Fruit fly (Drosophila melanogaster): ENCODE data around the gene Xrcc2.

The Xrcc2 gene

DNA sequence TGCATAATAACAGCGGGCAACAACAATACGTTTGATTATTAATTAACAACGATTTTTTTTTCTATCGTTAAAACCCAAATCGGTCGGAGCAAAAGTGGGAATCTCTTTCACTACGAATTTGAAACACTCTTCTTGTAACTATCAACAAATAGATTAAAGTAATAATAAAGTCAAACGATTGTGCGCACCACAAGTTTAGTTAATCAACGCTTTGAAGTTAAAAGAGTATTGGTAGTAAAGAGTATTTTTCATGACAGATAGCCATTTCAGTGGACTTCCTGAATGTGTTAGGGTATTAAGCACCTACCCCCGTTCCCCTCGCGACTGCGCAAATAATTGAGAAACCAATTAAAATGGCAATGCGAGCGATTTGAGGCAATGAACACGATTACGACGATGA is 46.9 kb downstream of the Xrcc2 start (continued):
- peak; percentile 52 for TF ChIP-seq D19B (GFP tag; optimal IDR thresholded peaks at IDR 0.05)
- TF ChIP-seq CG6683 (GFP tag; optimal IDR thresholded peaks at IDR 0.05), result no peak
- no peak for TF ChIP-seq ato (GFP tag; IDR thresholded peaks at IDR 0.05; ENCODE audit: partially characterized antibody)
- peak; percentile 39 for TF ChIP-seq ab (GFP tag; optimal IDR thresholded peaks at IDR 0.05)
- peak; percentile 53 for TF ChIP-seq CG8944 (GFP tag; optimal IDR thresholded peaks at IDR 0.05)
- peak; percentile 77 for TF ChIP-seq CG3281 (GFP tag; optimal IDR thresholded peaks at IDR 0.05)
- peak; percentile 61 for TF ChIP-seq CG17385 (GFP tag; optimal IDR thresholded peaks at IDR 0.05)
- peak; percentile 31 for TF ChIP-seq shn (GFP tag; optimal IDR thresholded peaks at IDR 0.05)
- TF ChIP-seq tup (GFP tag; optimal IDR thresholded peaks at IDR 0.05), result peak; percentile 42
- TF ChIP-seq CG7271 (tag; optimal IDR thresholded peaks at IDR 0.05), result no peak
- 0 out of 2 replicates have a peak, but pooled peaks have one; percentile 18 for TF ChIP-seq Lim3 (GFP tag; IDR thresholded peaks at IDR 0.05)
- peak; percentile 88 for TF ChIP-seq CG11504 (tag; optimal IDR thresholded peaks at IDR 0.05)
- no peak for TF ChIP-seq HmgD (GFP tag; optimal IDR thresholded peaks at IDR 0.05)
- peak; percentile 68 for TF ChIP-seq sqz (GFP tag; optimal IDR thresholded peaks at IDR 0.05)
- TF ChIP-seq pita (GFP tag; optimal IDR thresholded peaks at IDR 0.05), result no peak
- peak; percentile 83 to 84 for TF ChIP-seq dpn (GFP tag; optimal IDR thresholded peaks at IDR 0.05)
- peak; percentile 3 for TF ChIP-seq CG13123 (GFP tag; optimal IDR thresholded peaks at IDR 0.05)
- no peak for TF ChIP-seq Tbp (GFP tag; optimal IDR thresholded peaks at IDR 0.05)
- peak; percentile 62 for TF ChIP-seq CG33213 (GFP tag; optimal IDR thresholded peaks at IDR 0.05)
- TF ChIP-seq Atf-2 (GFP tag; optimal IDR thresholded peaks at IDR 0.05), result peak; percentile 68
- TF ChIP-seq Spps (tag; optimal IDR thresholded peaks at IDR 0.05), result no peak
- peak; percentile 83 for TF ChIP-seq ara (GFP tag; IDR thresholded peaks at IDR 0.05)
- TF ChIP-seq CG6254 (GFP tag; optimal IDR thresholded peaks at IDR 0.05), result no peak
- TF ChIP-seq Hand (GFP tag; optimal IDR thresholded peaks at IDR 0.05), result peak; percentile 41
- TF ChIP-seq hbn (GFP tag; IDR thresholded peaks at IDR 0.05; ENCODE audit: partially characterized antibody), result no peak
- TF ChIP-seq Dip2 (GFP tag; IDR thresholded peaks at IDR 0.05), result peak; percentile 46; the same call in 1 of the 2 replicates
- peak; percentile 66 for TF ChIP-seq tin (GFP tag; optimal IDR thresholded peaks at IDR 0.05)
- peak; percentile 37 for TF ChIP-seq CG12236 (GFP tag; optimal IDR thresholded peaks at IDR 0.05)
- peak; percentile 15 for TF ChIP-seq CG4282 (GFP tag; optimal IDR thresholded peaks at IDR 0.05)
- TF ChIP-seq CG10274 (GFP tag; optimal IDR thresholded peaks at IDR 0.05), result peak; percentile 55
- peak; percentile 77 to 78 for TF ChIP-seq Pdp1 (GFP tag; optimal IDR thresholded peaks at IDR 0.05)
- peak; percentile 45; the same call in 1 of the 2 replicates for TF ChIP-seq GATAe (GFP tag; conservative IDR thresholded peaks at IDR 0.05)
- TF ChIP-seq prd (optimal IDR thresholded peaks at IDR 0.05), result no peak
- peak; percentile 86 for TF ChIP-seq prd (GFP tag; IDR thresholded peaks at IDR 0.05)
- no peak for TF ChIP-seq fd102C (GFP tag; optimal IDR thresholded peaks at IDR 0.05)
- peak; percentile 54 for TF ChIP-seq repo (GFP tag; optimal IDR thresholded peaks at IDR 0.05)
- no peak for TF ChIP-seq dan (GFP tag; IDR thresholded peaks at IDR 0.05)
- TF ChIP-seq MTF-1 (GFP tag; optimal IDR thresholded peaks at IDR 0.05; ENCODE audit: borderline replicate concordance), result peak; percentile 29
- TF ChIP-seq CG12219 (GFP tag; optimal IDR thresholded peaks at IDR 0.05), result peak; percentile 81
- TF ChIP-seq cas (GFP tag; IDR thresholded peaks at IDR 0.05), result peak; percentile 57; the same call in 1 of the 2 replicates
- no peak for TF ChIP-seq Hey (tag; optimal IDR thresholded peaks at IDR 0.05)
- TF ChIP-seq Meics (GFP tag; optimal IDR thresholded peaks at IDR 0.05), result peak; percentile 78
- TF ChIP-seq CG4328 (GFP tag; optimal IDR thresholded peaks at IDR 0.05), result peak; percentile 12
- TF ChIP-seq fd96Cb (tag; optimal IDR thresholded peaks at IDR 0.05), result peak; percentile 68
- no peak for TF ChIP-seq bigmax (GFP tag; optimal IDR thresholded peaks at IDR 0.05)
- 0 out of 3 replicates have a peak, but pooled peaks have one; percentile 37 for TF ChIP-seq croc (GFP tag; conservative IDR thresholded peaks at IDR 0.05)
- TF ChIP-seq CG11560 (tag; IDR thresholded peaks at IDR 0.05), result peak; percentile 77; the same call in 2 of the 3 replicates
- peak; percentile 57 for TF ChIP-seq CG6813 (GFP tag; optimal IDR thresholded peaks at IDR 0.05)
- TF ChIP-seq CG2889 (GFP tag; IDR thresholded peaks at IDR 0.05), result peak; percentile 66; the same call in 2 of the 3 replicates
- peak; percentile 68 for TF ChIP-seq crol (GFP tag; IDR thresholded peaks at IDR 0.05)

Measured in whole organism, embryonic.